Worm (Caenorhabditis elegans) whole organism, L4 larva: ENCODE data around the gene F11A5.17.

Experiments used
- Y5F2A.4 ChIP-seq: fragments of 200-800 bp; sonication (Bioruptor generic); optimal IDR thresholded peaks from 2 replicates; lab custom pipeline; 2018; ENCODE audit warnings: mild to moderate bottlenecking, missing genetic modification characterization, missing compliant biosample characterization
- pha-4 ChIP-seq, 2 experiments: fragments of 150-350 bp in 1 of 2; fragments of 200-800 bp in 1 of 2; sonication (Bioruptor generic) in 1 of 2; IDR thresholded peaks in 1 of 2; optimal IDR thresholded peaks in 1 of 2; 2 replicates each; pipeline versions ENCODE4 v1.3.6 to Lab custom; 2014 to 2022; ENCODE audit warnings: missing genetic modification characterization in 2 of 2, missing genetic modification reagents in 2 of 2, missing biosample characterization in 1 of 2, missing compliant biosample characterization in 1 of 2
- set-16 ChIP-seq: fragments of 200-800 bp; sonication (Bioruptor generic); IDR thresholded peaks from 2 replicates; pipeline ENCODE4 v1.3.6; 2022; ENCODE audit warnings: missing genetic modification reagents, missing genetic modification characterization, missing compliant biosample characterization

DNA sequence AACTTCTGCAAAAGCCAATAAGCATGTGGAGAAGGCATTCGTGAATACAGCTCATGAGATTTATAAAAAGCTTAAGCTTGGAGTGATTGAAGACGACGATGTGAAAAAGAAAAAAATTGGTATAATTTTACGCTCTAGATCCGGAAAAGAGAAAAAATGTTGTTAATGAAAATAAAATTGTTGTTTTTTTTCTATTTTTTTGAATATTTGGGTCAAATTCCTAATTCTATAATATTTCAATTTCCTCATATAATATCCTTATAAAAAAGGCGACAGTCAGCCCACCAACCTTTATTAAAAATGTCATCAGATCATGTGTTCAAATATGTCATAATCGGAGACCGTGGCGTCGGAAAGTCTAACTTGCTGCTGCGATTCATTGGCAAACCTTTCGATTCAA, 6.5 kb upstream of the F11A5.17 start, which contains the start of gene rabr-3:
- no peak for TF ChIP-seq Y5F2A.4 (GFP tag; lab: Kevin White, UChicago)
- no peak for TF ChIP-seq set-16
- no peak for TF ChIP-seq pha-4 (GFP tag; IDR thresholded peaks at IDR 0.05; lab: Robert Waterston, UW)
- TF ChIP-seq pha-4 (tag; optimal IDR thresholded peaks at IDR 0.05; lab: Kevin White, UChicago) = no peak
